Worm (Caenorhabditis elegans) whole organism, early embryonic: Measurements from ENCODE around the gene srx-59.

Source experiments
- B0310.2 ChIP-seq: sonication (generic microtip); optimal IDR thresholded peaks from 2 replicates; lab custom pipeline; 2016; ENCODE audit warnings: mild to moderate bottlenecking, missing genetic modification characterization, missing compliant biosample characterization
- F13C5.2 ChIP-seq: sonication (generic microtip); optimal IDR thresholded peaks from 2 replicates; lab custom pipeline; 2017; ENCODE audit warnings: mild to moderate bottlenecking, missing genetic modification characterization, inconsistent platforms, missing compliant biosample characterization
- aly-1 ChIP-seq: sonication (generic microtip); optimal IDR thresholded peaks from 2 replicates; lab custom pipeline; 2016; ENCODE audit warnings: missing genetic modification characterization, missing compliant biosample characterization
- ama-1 ChIP-seq: fragments of 150-350 bp; optimal IDR thresholded peaks from 2 replicates; lab custom pipeline; 2014
- ceh-13 ChIP-seq: fragments of 200-800 bp; sonication (Bioruptor generic); optimal IDR thresholded peaks from 2 replicates; lab custom pipeline; 2018; ENCODE audit warnings: mild to moderate bottlenecking, missing genetic modification characterization, missing compliant biosample characterization
- ceh-36 ChIP-seq: sonication (generic microtip); optimal IDR thresholded peaks from 2 replicates; lab custom pipeline; 2016; ENCODE audit warnings: missing genetic modification characterization, inconsistent platforms, missing compliant biosample characterization
- ets-7 ChIP-seq: sonication (generic microtip); optimal IDR thresholded peaks from 2 replicates; lab custom pipeline; 2016; ENCODE audit warnings: missing genotype, missing genetic modification characterization, missing compliant biosample characterization
- flt-1 ChIP-seq: fragments of 200-800 bp; sonication (Bioruptor generic); IDR thresholded peaks from 2 replicates; pipeline ENCODE4 v1.3.6; 2022; ENCODE audit warnings: missing genetic modification characterization, missing compliant biosample characterization
- hmbx-1 ChIP-seq: sonication (generic microtip); optimal IDR thresholded peaks from 2 replicates; lab custom pipeline; 2016; ENCODE audit warnings: mild to moderate bottlenecking, missing genetic modification characterization, missing compliant biosample characterization
- hmg-4 ChIP-seq: fragments of 200-800 bp; sonication (Bioruptor generic); optimal IDR thresholded peaks from 2 replicates; lab custom pipeline; 2018; ENCODE audit warnings: mild to moderate bottlenecking, missing genetic modification characterization, missing compliant biosample characterization
- hnd-1 ChIP-seq: sonication (generic microtip); optimal IDR thresholded peaks from 2 replicates; lab custom pipeline; 2016; ENCODE audit warnings: missing genetic modification characterization, missing compliant biosample characterization
- pes-1 ChIP-seq: fragments of 200-800 bp; sonication (Bioruptor generic); IDR thresholded peaks from 2 replicates; pipeline ENCODE4 v1.3.6; 2022; ENCODE audit warnings: missing genetic modification reagents, missing genetic modification characterization, missing compliant biosample characterization
- scrt-1 ChIP-seq: fragments of 200-800 bp; sonication (Bioruptor generic); IDR thresholded peaks from 2 replicates; pipeline ENCODE4 v1.3.6; 2022; ENCODE audit warnings: missing genetic modification characterization, missing compliant biosample characterization
- sea-1 ChIP-seq: fragments of 200-800 bp; sonication (Bioruptor generic); conservative IDR thresholded peaks from 2 replicates; pipeline ENCODE4 v1.3.6; 2022; ENCODE audit warnings: missing genetic modification characterization, missing compliant biosample characterization
- tbx-11 ChIP-seq: fragments of 200-800 bp; sonication (Bioruptor generic); IDR thresholded peaks from 2 replicates; pipeline ENCODE4 v1.3.6; 2022; ENCODE audit warnings: missing genetic modification characterization, missing compliant biosample characterization
- tbx-37 ChIP-seq: fragments of 200-800 bp; sonication (Bioruptor generic); conservative IDR thresholded peaks from 2 replicates; pipeline ENCODE4 v1.3.6; 2022; ENCODE audit warnings: missing genetic modification reagents, missing genetic modification characterization, missing compliant biosample characterization
- tra-4 ChIP-seq: sonication (generic microtip); optimal IDR thresholded peaks from 2 replicates; lab custom pipeline; 2017; ENCODE audit warnings: missing genetic modification characterization, missing compliant biosample characterization

The srx-59 gene

DNA sequence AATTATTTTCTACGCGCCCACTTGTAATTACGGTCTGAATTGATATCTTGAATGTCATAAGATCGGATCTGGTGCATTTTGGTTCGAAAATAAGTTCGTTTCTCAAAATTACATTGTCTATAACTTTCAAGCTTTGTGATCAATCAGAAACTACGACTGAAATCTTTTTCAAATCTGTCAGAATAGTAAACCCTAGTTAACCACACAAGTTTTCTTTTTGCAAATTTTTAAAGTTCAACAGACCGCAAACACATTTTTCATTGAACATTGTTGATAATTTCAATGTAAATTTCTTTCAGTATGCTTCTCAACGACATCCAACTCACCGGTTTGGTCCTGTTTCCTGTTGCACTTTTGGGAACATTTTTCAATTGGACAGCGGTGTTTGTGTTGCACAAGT, at the start of gene srx-59:
TSS of gene srx-59 (plus strand) at position 301 of the 400 bp plus-strand sequence.
- TF ChIP-seq aly-1: no peak
- no peak for TF ChIP-seq ets-7 (tag; lab: Kevin White, UChicago)
- no peak for TF ChIP-seq hmbx-1 (tag; lab: Kevin White, UChicago)
- no peak for TF ChIP-seq pes-1 (GFP tag; lab: Robert Waterston, UW)
- TF ChIP-seq hmg-4: no peak
- TF ChIP-seq scrt-1 (GFP tag; lab: Robert Waterston, UW): no peak
- TF ChIP-seq tbx-37 (GFP tag; lab: Robert Waterston, UW): no peak
- TF ChIP-seq tra-4: no peak
- TF ChIP-seq F13C5.2 (tag; lab: Kevin White, UChicago): no peak
- TF ChIP-seq sea-1 (GFP tag; lab: Robert Waterston, UW): no peak
- no peak for TF ChIP-seq B0310.2

DNA sequence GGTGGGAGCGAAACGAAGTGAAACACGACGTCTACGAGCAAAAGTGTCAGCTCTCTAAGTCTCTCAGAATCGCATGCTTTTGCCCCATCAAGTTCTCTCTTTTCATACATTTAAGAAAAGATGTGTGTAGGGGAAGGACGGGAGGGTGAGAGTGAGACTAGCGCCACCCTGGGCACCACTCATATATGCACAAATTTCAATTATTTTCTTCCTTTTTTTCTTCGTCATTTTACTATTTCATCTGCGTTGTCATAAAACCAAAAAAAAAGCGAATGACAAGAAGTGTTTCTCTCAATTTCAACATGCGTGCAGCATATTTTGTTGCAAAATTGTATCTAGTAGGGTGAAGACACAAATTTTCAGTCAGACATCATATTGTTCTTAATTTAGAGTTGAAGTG, 45.0 kb upstream of the srx-59 start:
- TF ChIP-seq hmg-4 (no peak), flt-1 (no peak), ceh-13 (GFP tag; lab: Kevin White, UChicago) (no peak), aly-1 (no peak), hnd-1 (no peak), ets-7 (tag; lab: Kevin White, UChicago) (no peak), tra-4 (no peak), ceh-36 (tag; lab: Kevin White, UChicago) (no peak), B0310.2 (no peak), ama-1 (lab: Kevin White, UChicago) (no peak), pes-1 (GFP tag; lab: Robert Waterston, UW) (no peak), tbx-11 (GFP tag; lab: Robert Waterston, UW) (no peak), scrt-1 (GFP tag; lab: Robert Waterston, UW) (no peak), F13C5.2 (tag; lab: Kevin White, UChicago) (no peak)

DNA sequence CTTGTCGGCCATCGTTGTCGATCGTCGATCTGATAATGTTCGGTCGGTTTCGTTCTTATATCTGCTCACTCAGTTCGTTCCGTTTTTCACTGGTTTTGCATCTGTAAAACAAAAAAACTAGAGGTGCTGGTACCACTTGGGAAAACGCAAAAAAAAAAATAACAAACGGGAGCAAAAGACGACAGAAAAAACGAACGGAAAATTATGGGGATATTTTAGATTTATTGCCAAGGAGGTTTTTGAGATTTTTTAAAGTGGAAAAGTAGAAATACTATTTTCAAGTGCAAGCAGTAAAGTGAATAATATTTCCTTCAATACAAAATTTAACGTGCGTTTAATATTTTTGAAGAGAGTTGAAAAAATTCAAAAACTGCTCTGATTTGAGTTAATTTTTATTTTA, 42.7 kb upstream of the srx-59 start, which contains the start of gene unc-68:
TSS of gene unc-68 (minus strand) at position 101 of the 400 bp plus-strand sequence.
- no peak for TF ChIP-seq ceh-13 (GFP tag; lab: Kevin White, UChicago)
- no peak for TF ChIP-seq aly-1
- TF ChIP-seq F13C5.2 (tag; lab: Kevin White, UChicago): no peak
- no peak for TF ChIP-seq hmg-4

DNA sequence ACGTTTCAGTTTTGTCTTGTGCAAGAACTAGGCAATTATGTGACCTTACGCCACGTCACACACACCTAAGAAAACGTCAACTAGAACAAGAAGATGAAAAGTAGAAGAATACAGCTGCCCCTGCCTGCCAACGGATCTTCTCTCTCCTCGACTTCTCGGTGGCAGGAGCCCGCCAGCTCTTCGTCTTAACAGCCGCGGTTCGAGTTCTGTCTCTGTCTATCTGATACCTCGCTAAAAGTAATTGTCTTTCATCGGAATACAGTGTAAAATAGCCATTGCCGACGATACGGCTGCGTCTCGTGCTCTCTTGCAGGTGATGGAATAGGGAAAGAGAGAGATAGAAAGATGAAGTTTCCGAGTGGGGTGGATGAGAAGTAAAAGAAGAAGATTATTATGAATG, 41.4 kb upstream of the srx-59 start:
- TF ChIP-seq tra-4: no peak
- no peak for TF ChIP-seq ceh-13 (GFP tag; lab: Kevin White, UChicago)
- TF ChIP-seq F13C5.2 (tag; lab: Kevin White, UChicago): no peak
- TF ChIP-seq ceh-36 (tag; lab: Kevin White, UChicago): no peak
- no peak for TF ChIP-seq pes-1 (GFP tag; lab: Robert Waterston, UW)
- TF ChIP-seq hnd-1: no peak
- no peak for TF ChIP-seq flt-1
- no peak for TF ChIP-seq hmg-4
- no peak for TF ChIP-seq tbx-37 (GFP tag; lab: Robert Waterston, UW)
- no peak for TF ChIP-seq hmbx-1 (tag; lab: Kevin White, UChicago)
- TF ChIP-seq ama-1 (lab: Kevin White, UChicago): no peak
- TF ChIP-seq sea-1 (GFP tag; lab: Robert Waterston, UW): no peak
- no peak for TF ChIP-seq tbx-11 (GFP tag; lab: Robert Waterston, UW)

DNA sequence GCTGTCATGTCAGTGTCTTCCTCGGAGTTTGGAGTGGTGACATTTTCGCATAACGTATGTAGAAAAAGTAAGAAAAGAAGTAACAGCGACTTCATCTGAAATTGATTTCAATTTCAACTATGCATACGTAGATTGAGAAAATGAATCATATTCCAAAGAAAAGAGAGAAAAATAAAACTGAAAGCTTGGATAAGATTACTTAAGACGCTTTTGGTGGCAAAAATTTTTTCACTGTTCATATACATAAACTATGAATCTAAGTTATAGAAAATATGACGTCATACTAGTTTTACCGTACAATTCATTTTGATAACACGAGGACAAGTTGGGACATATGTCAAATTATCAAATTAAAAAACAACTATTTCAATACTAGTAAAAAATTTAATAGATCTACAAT, 37.5 kb upstream of the srx-59 start, which contains the start of gene lipl-6:
TSS of gene lipl-6 (minus strand) at position 101 of the 400 bp plus-strand sequence.
- TF ChIP-seq ceh-13 (GFP tag; lab: Kevin White, UChicago): no peak

DNA sequence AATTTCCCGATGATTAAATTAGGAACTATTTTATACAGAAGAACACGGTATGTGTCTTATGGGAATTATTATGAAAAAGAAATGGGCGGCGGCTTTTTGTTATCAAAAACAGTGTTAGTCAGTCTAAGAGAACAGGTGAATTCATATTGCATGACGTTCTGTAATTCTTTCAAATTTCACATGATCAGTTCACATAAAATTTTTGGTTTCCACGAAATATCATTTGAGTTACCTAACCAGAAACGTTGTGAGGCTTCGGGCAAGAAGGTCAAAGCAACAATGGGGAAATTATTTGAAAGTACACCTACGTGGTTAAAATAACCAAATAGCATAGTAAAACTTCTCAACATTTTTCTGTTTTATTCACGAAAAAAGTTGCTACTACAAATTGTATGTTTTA, 35.8 kb upstream of the srx-59 start, which contains the start of gene Y57E12B.10:
TSS of gene Y57E12B.10 (minus strand) at position 101 of the 400 bp plus-strand sequence.
- TF ChIP-seq hmg-4: no peak
- no peak for TF ChIP-seq aly-1
- TF ChIP-seq tbx-37 (GFP tag; lab: Robert Waterston, UW): no peak
- TF ChIP-seq hmbx-1 (tag; lab: Kevin White, UChicago): no peak
- TF ChIP-seq flt-1: no peak
- TF ChIP-seq ceh-36 (tag; lab: Kevin White, UChicago): no peak
- no peak for TF ChIP-seq tra-4
- no peak for TF ChIP-seq pes-1 (GFP tag; lab: Robert Waterston, UW)
- no peak for TF ChIP-seq sea-1 (GFP tag; lab: Robert Waterston, UW)
- no peak for TF ChIP-seq tbx-11 (GFP tag; lab: Robert Waterston, UW)
- no peak for TF ChIP-seq scrt-1 (GFP tag; lab: Robert Waterston, UW)
- TF ChIP-seq F13C5.2 (tag; lab: Kevin White, UChicago): no peak
- no peak for TF ChIP-seq hnd-1
- TF ChIP-seq B0310.2: no peak
- TF ChIP-seq ama-1 (lab: Kevin White, UChicago): no peak
- TF ChIP-seq ets-7 (tag; lab: Kevin White, UChicago): no peak

DNA sequence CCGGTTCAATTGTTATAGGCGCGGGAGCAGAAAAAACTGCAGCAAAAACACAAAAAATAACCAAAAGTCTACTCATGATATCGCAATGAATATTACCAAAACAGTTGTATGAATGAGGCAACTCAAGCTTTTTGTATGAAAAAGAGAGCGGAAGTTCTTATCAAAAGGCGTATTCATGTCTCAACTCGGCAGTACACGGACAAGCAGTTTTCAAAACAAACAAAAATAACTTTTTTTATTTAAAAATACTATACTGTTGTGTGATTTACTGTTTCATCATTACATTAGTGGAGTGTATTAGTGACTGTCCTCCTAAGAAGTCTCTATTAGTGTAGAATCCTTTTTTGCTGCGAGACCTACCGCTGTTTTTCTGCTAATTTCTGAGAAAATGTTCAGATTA, 24.2 kb upstream of the srx-59 start, which contains the start of gene Y57E12B.4:
TSS of gene Y57E12B.4 (minus strand) at position 101 of the 400 bp plus-strand sequence.
- TF ChIP-seq B0310.2: no peak
- TF ChIP-seq tbx-11 (GFP tag; lab: Robert Waterston, UW): no peak
- TF ChIP-seq ets-7 (tag; lab: Kevin White, UChicago): no peak
- TF ChIP-seq tra-4: no peak
- TF ChIP-seq F13C5.2 (tag; lab: Kevin White, UChicago): no peak
- no peak for TF ChIP-seq ceh-36 (tag; lab: Kevin White, UChicago)
- TF ChIP-seq scrt-1 (GFP tag; lab: Robert Waterston, UW): no peak
- TF ChIP-seq ceh-13 (GFP tag; lab: Kevin White, UChicago): no peak
- no peak for TF ChIP-seq hmg-4
- TF ChIP-seq hnd-1: no peak
- no peak for TF ChIP-seq flt-1
- no peak for TF ChIP-seq sea-1 (GFP tag; lab: Robert Waterston, UW)
- TF ChIP-seq ama-1 (lab: Kevin White, UChicago): no peak
- TF ChIP-seq hmbx-1 (tag; lab: Kevin White, UChicago): no peak

DNA sequence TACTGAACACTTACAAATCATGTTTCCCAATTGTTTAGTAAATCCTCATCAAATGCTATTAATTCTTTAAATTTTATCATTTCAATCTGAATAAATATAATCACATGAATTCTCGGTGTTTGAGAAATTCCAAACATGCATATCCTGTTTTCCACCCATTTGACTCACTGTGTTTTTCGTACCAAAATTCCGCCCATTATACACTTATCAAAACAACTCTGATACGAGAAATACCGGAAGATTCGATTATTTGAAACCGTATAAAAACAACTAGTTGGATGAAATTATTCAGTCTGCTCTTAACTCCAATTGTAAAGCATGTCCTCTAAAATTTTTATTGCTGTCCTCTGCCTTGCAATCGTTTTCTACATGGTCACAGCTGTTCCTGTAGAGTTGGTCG, 23.4 kb upstream of the srx-59 start, which contains the start of gene Y57E12B.1:
TSS of gene Y57E12B.1 (plus strand) at position 301 of the 400 bp plus-strand sequence.
- TF ChIP-seq ceh-36 (tag; lab: Kevin White, UChicago) (no peak), sea-1 (GFP tag; lab: Robert Waterston, UW) (no peak), aly-1 (no peak), hnd-1 (no peak), hmg-4 (no peak), ama-1 (lab: Kevin White, UChicago) (no peak), tra-4 (no peak), ceh-13 (GFP tag; lab: Kevin White, UChicago) (no peak), F13C5.2 (tag; lab: Kevin White, UChicago) (no peak), ets-7 (tag; lab: Kevin White, UChicago) (no peak), tbx-11 (GFP tag; lab: Robert Waterston, UW) (no peak)
